Fruit fly (Drosophila melanogaster): ENCODE data around the gene rept.
A peak's percentile ranks its signal among the peaks of the same experiment; 100 is the strongest.

rept gene

dm6 chr3L:19263480-19264140 lies 8.5 kb downstream of the rept start, which contains the start of the genes CG42374 and Mettl5 (continued):
- TF ChIP-seq pzg (GFP tag; optimal IDR thresholded peaks at IDR 0.05) (no peak), caup (GFP tag; optimal IDR thresholded peaks at IDR 0.05; ENCODE audit: severe bottlenecking) (peak; percentile 43), CG18599 (GFP tag; optimal IDR thresholded peaks at IDR 0.05) (peak; percentile 45), CG32532 (GFP tag; IDR thresholded peaks at IDR 0.05) (peak; percentile 82), Asciz (GFP tag; optimal IDR thresholded peaks at IDR 0.05) (peak; percentile 39)

dm6 chr3L:19264141-19264487 lies 9.0 kb downstream of the rept start, which contains the start of gene Max:
TSS of gene Max (minus strand) at chr3L:19264184.
- TF ChIP-seq rib (GFP tag; IDR thresholded peaks at IDR 0.05) (no peak), CG12071 (GFP tag; optimal IDR thresholded peaks at IDR 0.05) (peak; percentile 36), onecut (GFP tag; IDR thresholded peaks at IDR 0.05) (peak; percentile 46), CHES-1-like (GFP tag; optimal IDR thresholded peaks at IDR 0.05) (no peak), gcm (GFP tag; optimal IDR thresholded peaks at IDR 0.05) (peak; percentile 66), MTF-1 (GFP tag; optimal IDR thresholded peaks at IDR 0.05; ENCODE audit: borderline replicate concordance) (peak; percentile 5), Hsf (GFP tag; optimal IDR thresholded peaks at IDR 0.05) (peak; percentile 54), CG8089 (GFP tag; optimal IDR thresholded peaks at IDR 0.05) (no peak), inv (GFP tag; IDR thresholded peaks at IDR 0.05; ENCODE audit: partially characterized antibody) (no peak), HLH4C (GFP tag; IDR thresholded peaks at IDR 0.05; ENCODE audit: partially characterized antibody) (no peak), Gsc (GFP tag; IDR thresholded peaks at IDR 0.05) (no peak), gt (GFP tag; IDR thresholded peaks at IDR 0.05) (no peak), CG32767 (GFP tag; IDR thresholded peaks at IDR 0.05) (peak; percentile 76), sob (GFP tag; IDR thresholded peaks at IDR 0.05) (peak; percentile 77), CG14860 (GFP tag; IDR thresholded peaks at IDR 0.05; ENCODE audit: partially characterized antibody) (no peak), CG10654 (GFP tag; optimal IDR thresholded peaks at IDR 0.05) (peak; percentile 73), CG11504 (tag; optimal IDR thresholded peaks at IDR 0.05) (peak; percentile 80), sna (GFP tag; IDR thresholded peaks at IDR 0.05; ENCODE audit: partially characterized antibody) (no peak), Sry-β (GFP tag; optimal IDR thresholded peaks at IDR 0.05) (no peak), zen (tag; optimal IDR thresholded peaks at IDR 0.05) (peak; percentile 45), CG13894 (tag; optimal IDR thresholded peaks at IDR 0.05) (no peak), CG7372 (GFP tag; IDR thresholded peaks at IDR 0.05) (peak; percentile 42; the same call in 1 of the 2 replicates), Jarid2 (GFP tag; optimal IDR thresholded peaks at IDR 0.05) (no peak), seq (GFP tag; IDR thresholded peaks at IDR 0.05) (peak; percentile 57; the same call in 1 of the 2 replicates), B-H2 (GFP tag; optimal IDR thresholded peaks at IDR 0.05) (peak; percentile 82), ro (GFP tag; IDR thresholded peaks at IDR 0.05) (no peak), Chrac-16 (GFP tag; optimal IDR thresholded peaks at IDR 0.05) (peak; percentile 60), CG7556 (GFP tag; optimal IDR thresholded peaks at IDR 0.05) (peak; percentile 13), PHDP (tag; optimal IDR thresholded peaks at IDR 0.05) (peak; percentile 83), ci (GFP tag; IDR thresholded peaks at IDR 0.05) (peak; percentile 87), CG7786 (GFP tag; optimal IDR thresholded peaks at IDR 0.05) (no peak), unc-4 (GFP tag; IDR thresholded peaks at IDR 0.05; ENCODE audit: partially characterized antibody) (no peak; the same call in 1 of the 2 replicates), CrebB (tag; optimal IDR thresholded peaks at IDR 0.05) (peak; percentile 63), CG2116 (GFP tag; optimal IDR thresholded peaks at IDR 0.05) (peak; percentile 50), h (optimal IDR thresholded peaks at IDR 0.05) (no peak), chinmo (GFP tag; IDR thresholded peaks at IDR 0.05; ENCODE audit: partially characterized antibody) (no peak), pfk (GFP tag; optimal IDR thresholded peaks at IDR 0.05) (no peak), CG31365 (tag; optimal IDR thresholded peaks at IDR 0.05) (peak; percentile 23), Xbp1 (GFP tag; optimal IDR thresholded peaks at IDR 0.05) (peak; percentile 75), CG7745 (tag; optimal IDR thresholded peaks at IDR 0.05) (no peak), peb (GFP tag; IDR thresholded peaks at IDR 0.05) (peak; percentile 54; the same call in 1 of the 2 replicates), lbe (GFP tag; optimal IDR thresholded peaks at IDR 0.05) (peak; percentile 37), dmrt99B (tag; optimal IDR thresholded peaks at IDR 0.05) (no peak)

All from whole organism, embryonic.